Worm (Caenorhabditis elegans) whole organism, L4 larva: ENCODE data around the gene F10G7.10.

Source experiments
- T20F7.1 ChIP-seq: fragments of 200-800 bp; sonication (Bioruptor generic); optimal IDR thresholded peaks from 2 replicates; lab custom pipeline; 2018; ENCODE audit warnings: mild to moderate bottlenecking, missing genetic modification characterization, missing compliant biosample characterization
- T26A8.4 ChIP-seq: fragments of 200-800 bp; sonication (Bioruptor generic); IDR thresholded peaks from 2 replicates; pipeline ENCODE4 v1.3.6; 2022; ENCODE audit warnings: missing genetic modification characterization, missing compliant biosample characterization
- ZK337.2 ChIP-seq: fragments of 200-800 bp; sonication (Bioruptor generic); IDR thresholded peaks from 2 replicates; pipeline ENCODE4 v1.3.6; 2022; ENCODE audit warnings: missing genetic modification reagents, missing genetic modification characterization, missing compliant biosample characterization
- aly-2 ChIP-seq: sonication (generic microtip); optimal IDR thresholded peaks from 2 replicates; lab custom pipeline; 2018; ENCODE audit warnings: missing biosample characterization, missing genetic modification characterization
- ama-1 ChIP-seq: fragments of 150-350 bp; optimal IDR thresholded peaks from 2 replicates; lab custom pipeline; 2014; ENCODE audit warnings: inconsistent platforms, mixed read lengths
- attf-4 ChIP-seq: sonication (generic microtip); optimal IDR thresholded peaks from 3 replicates; lab custom pipeline; 2017; ENCODE audit warnings: missing biosample characterization, missing genetic modification characterization
- ceh-20 ChIP-seq: fragments of 200-800 bp; sonication (Bioruptor generic); IDR thresholded peaks from 2 replicates; pipeline ENCODE4 v1.3.6; 2022; ENCODE audit warnings: missing genetic modification reagents, missing genetic modification characterization, missing compliant biosample characterization
- ceh-28 ChIP-seq: fragments of 150-350 bp; optimal IDR thresholded peaks from 2 replicates; lab custom pipeline; 2014; ENCODE audit warnings: missing biosample characterization, missing genetic modification reagents, missing genetic modification characterization
- ces-1 ChIP-seq: fragments of 150-350 bp; sonication (generic microtip); optimal IDR thresholded peaks from 4 replicates; lab custom pipeline; 2014; ENCODE audit warnings: missing biosample characterization, missing genetic modification reagents, missing genetic modification characterization
- cey-2 ChIP-seq: sonication (generic microtip); optimal IDR thresholded peaks from 3 replicates; lab custom pipeline; 2017; ENCODE audit warnings: missing genetic modification characterization, mild to moderate bottlenecking, missing compliant biosample characterization, antibody characterized with exemption, borderline replicate concordance; ENCODE audit not compliant: insufficient read depth
- daf-16 ChIP-seq, 3 experiments: sonication (generic microtip); optimal IDR thresholded peaks; 2 replicates each; lab custom pipeline; 2016 to 2017; ENCODE audit warnings: missing genetic modification characterization in 3 of 3, missing genetic modification reagents in 3 of 3, mild to moderate bottlenecking in 2 of 3, missing compliant biosample characterization in 2 of 3, missing biosample characterization in 1 of 3, moderate library complexity in 1 of 3
- daf-8 ChIP-seq: fragments of 200-800 bp; sonication (Bioruptor generic); IDR thresholded peaks from 2 replicates; pipeline ENCODE4 v1.3.6; 2022; ENCODE audit warnings: missing genetic modification characterization, missing compliant biosample characterization
- dmd-6 ChIP-seq: fragments of 200-800 bp; sonication (Bioruptor generic); IDR thresholded peaks from 2 replicates; pipeline ENCODE4 v1.3.6; 2022; ENCODE audit warnings: missing genetic modification reagents, missing genetic modification characterization, missing compliant biosample characterization
- dmd-8 ChIP-seq: fragments of 200-800 bp; sonication (Bioruptor generic); IDR thresholded peaks from 2 replicates; pipeline ENCODE4 v1.3.6; 2022; ENCODE audit warnings: missing genetic modification characterization, missing compliant biosample characterization
- dpl-1 ChIP-seq: fragments of 150-350 bp; optimal IDR thresholded peaks from 2 replicates; lab custom pipeline; 2014; ENCODE audit warnings: missing biosample characterization, missing genetic modification reagents, missing genetic modification characterization
- dve-1 ChIP-seq: sonication (generic microtip); optimal IDR thresholded peaks from 2 replicates; lab custom pipeline; 2017; ENCODE audit warnings: antibody characterized with exemption, mild to moderate bottlenecking, missing genetic modification characterization, missing compliant biosample characterization; ENCODE audit not compliant: insufficient read depth
- egl-27 ChIP-seq: sonication (generic microtip); optimal IDR thresholded peaks from 3 replicates; lab custom pipeline; 2017; ENCODE audit warnings: missing biosample characterization, missing genetic modification reagents, missing genetic modification characterization
- fkh-10 ChIP-seq: fragments of 150-350 bp; optimal IDR thresholded peaks from 2 replicates; lab custom pipeline; 2014; ENCODE audit warnings: missing biosample characterization, missing genetic modification reagents, missing genetic modification characterization
- fos-1 ChIP-seq: fragments of 150-350 bp; optimal IDR thresholded peaks from 2 replicates; lab custom pipeline; 2014; ENCODE audit warnings: missing biosample characterization, missing genetic modification characterization
- hif-1 ChIP-seq, 2 experiments: sonication (generic microtip); optimal IDR thresholded peaks; 2 replicates each; lab custom pipeline; 2016 to 2017; ENCODE audit warnings: missing compliant biosample characterization in 2 of 2, missing genetic modification characterization in 2 of 2, missing genetic modification reagents in 2 of 2, missing genotype in 2 of 2, mild to moderate bottlenecking in 1 of 2
- hmg-1.1 ChIP-seq: fragments of 200-800 bp; sonication (Bioruptor generic); IDR thresholded peaks from 2 replicates; pipeline ENCODE4 v1.3.6; 2022; ENCODE audit warnings: missing genetic modification reagents, missing genetic modification characterization, missing compliant biosample characterization
- jun-1 ChIP-seq: fragments of 150-350 bp; optimal IDR thresholded peaks from 2 replicates; lab custom pipeline; 2014; ENCODE audit warnings: missing biosample characterization, missing genetic modification reagents, missing genetic modification characterization
- lim-7 ChIP-seq: fragments of 200-800 bp; sonication (Bioruptor generic); IDR thresholded peaks from 2 replicates; pipeline ENCODE4 v1.3.6; 2022; ENCODE audit warnings: missing genetic modification characterization, missing compliant biosample characterization
- lin-1 ChIP-seq: fragments of 200-800 bp; sonication (Bioruptor generic); IDR thresholded peaks from 2 replicates; pipeline ENCODE4 v1.3.6; 2022; ENCODE audit warnings: missing genetic modification reagents, missing genetic modification characterization, missing compliant biosample characterization
- lin-13 ChIP-seq: fragments of 150-350 bp; optimal IDR thresholded peaks from 2 replicates; lab custom pipeline; 2014; ENCODE audit warnings: missing biosample characterization, missing genetic modification reagents, missing genetic modification characterization
- lin-38 ChIP-seq: fragments of 200-800 bp; sonication (Bioruptor generic); IDR thresholded peaks from 2 replicates; pipeline ENCODE4 v1.3.6; 2022; ENCODE audit warnings: missing genetic modification reagents, missing genetic modification characterization, missing compliant biosample characterization
- lsy-2 ChIP-seq, 2 experiments: fragments of 150-350 bp in 1 of 2; sonication (generic microtip) in 1 of 2; optimal IDR thresholded peaks; 2 replicates each; lab custom pipeline; 2014 to 2017; ENCODE audit warnings: missing biosample characterization in 2 of 2, missing genetic modification characterization in 2 of 2
- madf-9 ChIP-seq: fragments of 200-800 bp; sonication (Bioruptor generic); conservative IDR thresholded peaks from 2 replicates; pipeline ENCODE4 v1.3.6; 2022; ENCODE audit warnings: missing genetic modification reagents, missing genetic modification characterization, missing compliant biosample characterization
- mdl-1 ChIP-seq, 2 experiments: fragments of 150-350 bp in 1 of 2; sonication (generic microtip) in 1 of 2; optimal IDR thresholded peaks; 2 replicates each; lab custom pipeline; 2014 to 2017; ENCODE audit warnings: missing biosample characterization in 2 of 2, missing genetic modification characterization in 2 of 2
- mep-1 ChIP-seq: fragments of 150-350 bp; sonication (generic microtip); optimal IDR thresholded peaks from 3 replicates; lab custom pipeline; 2014; ENCODE audit warnings: missing biosample characterization, missing genetic modification characterization
- mes-2 ChIP-seq: sonication (generic microtip); optimal IDR thresholded peaks from 2 replicates; lab custom pipeline; 2016; ENCODE audit warnings: missing genotype, mild to moderate bottlenecking, missing genetic modification characterization, missing compliant biosample characterization; ENCODE audit not compliant: poor library complexity, severe bottlenecking
- mxl-2 ChIP-seq: fragments of 200-800 bp; sonication (Bioruptor generic); conservative IDR thresholded peaks from 2 replicates; pipeline ENCODE4 v1.3.6; 2022; ENCODE audit warnings: missing genetic modification reagents, missing genetic modification characterization, missing compliant biosample characterization
- nhr-102 ChIP-seq: sonication (generic microtip); optimal IDR thresholded peaks from 2 replicates; lab custom pipeline; 2016; ENCODE audit warnings: mild to moderate bottlenecking, missing genetic modification characterization, moderate library complexity, missing compliant biosample characterization
- nhr-11 ChIP-seq: fragments of 150-350 bp; optimal IDR thresholded peaks from 2 replicates; lab custom pipeline; 2014; ENCODE audit warnings: missing biosample characterization, missing genetic modification characterization
- nhr-111 ChIP-seq: fragments of 200-800 bp; sonication (Bioruptor generic); optimal IDR thresholded peaks from 2 replicates; lab custom pipeline; 2018; ENCODE audit warnings: mild to moderate bottlenecking, missing genetic modification characterization, missing compliant biosample characterization
- nhr-28 ChIP-seq: fragments of 150-350 bp; optimal IDR thresholded peaks from 2 replicates; lab custom pipeline; 2014; ENCODE audit warnings: missing biosample characterization, missing genetic modification characterization
- nhr-41 ChIP-seq: fragments of 200-800 bp; sonication (Bioruptor generic); IDR thresholded peaks from 2 replicates; pipeline ENCODE4 v1.3.6; 2022; ENCODE audit warnings: missing genetic modification reagents, missing genetic modification characterization, missing compliant biosample characterization
- nhr-6 ChIP-seq: fragments of 150-350 bp; optimal IDR thresholded peaks from 2 replicates; lab custom pipeline; 2014; ENCODE audit warnings: missing biosample characterization, missing genetic modification characterization
- nhr-77 ChIP-seq: fragments of 150-350 bp; optimal IDR thresholded peaks from 2 replicates; lab custom pipeline; 2014; ENCODE audit warnings: missing biosample characterization, missing genetic modification characterization
- pqm-1 ChIP-seq: sonication (generic microtip); optimal IDR thresholded peaks from 2 replicates; lab custom pipeline; 2017; ENCODE audit warnings: missing biosample characterization, missing genetic modification characterization
- rbr-2 ChIP-seq: sonication (generic microtip); optimal IDR thresholded peaks from 2 replicates; lab custom pipeline; 2016; ENCODE audit warnings: missing genotype, missing genetic modification characterization, missing compliant biosample characterization
- saeg-2 ChIP-seq: fragments of 200-800 bp; sonication (Bioruptor generic); IDR thresholded peaks from 2 replicates; pipeline ENCODE4 v1.3.6; 2022; ENCODE audit warnings: missing genetic modification reagents, missing genetic modification characterization, missing compliant biosample characterization
- spr-1 ChIP-seq: sonication (generic microtip); optimal IDR thresholded peaks from 2 replicates; lab custom pipeline; 2016; ENCODE audit warnings: mild to moderate bottlenecking, missing genetic modification characterization, missing compliant biosample characterization
- tag-97 ChIP-seq: fragments of 200-800 bp; sonication (Bioruptor generic); IDR thresholded peaks from 2 replicates; pipeline ENCODE4 v1.3.6; 2022; ENCODE audit warnings: missing genetic modification characterization, missing compliant biosample characterization
- tra-1 ChIP-seq: fragments of 200-800 bp; sonication (Bioruptor generic); IDR thresholded peaks from 2 replicates; pipeline ENCODE4 v1.3.6; 2022; ENCODE audit warnings: missing genetic modification reagents, missing genetic modification characterization, missing compliant biosample characterization
- unc-130 ChIP-seq: sonication (generic microtip); optimal IDR thresholded peaks from 2 replicates; lab custom pipeline; 2016; ENCODE audit warnings: missing genetic modification reagents, missing genetic modification characterization, missing compliant biosample characterization
- vab-7 ChIP-seq: fragments of 200-800 bp; sonication (Bioruptor generic); IDR thresholded peaks from 2 replicates; pipeline ENCODE4 v1.3.6; 2022; ENCODE audit warnings: missing genetic modification reagents, missing genetic modification characterization, missing compliant biosample characterization
- zfp-2 ChIP-seq: sonication (generic microtip); optimal IDR thresholded peaks from 2 replicates; lab custom pipeline; 2016; ENCODE audit warnings: mild to moderate bottlenecking, missing genetic modification characterization, missing compliant biosample characterization
- zip-11 ChIP-seq: fragments of 200-800 bp; sonication (Bioruptor generic); IDR thresholded peaks from 2 replicates; pipeline ENCODE4 v1.3.6; 2022; ENCODE audit warnings: missing genetic modification characterization, missing compliant biosample characterization
- ztf-7 ChIP-seq: fragments of 150-350 bp; optimal IDR thresholded peaks from 2 replicates; lab custom pipeline; 2014; ENCODE audit warnings: missing biosample characterization, missing genetic modification characterization

The F10G7.10 gene

ce11 chrII:4739984-4740462 is 14.0 kb upstream of the F10G7.10 start, which contains the start of gene eas-1:
Gene eas-1, plus strand, starts transcription at chrII:4740412.
- TF ChIP-seq fkh-10 (peak; percentile 38), T26A8.4 (GFP tag; lab: Robert Waterston, UW) (0 out of 2 replicates have a peak, but pooled peaks have one; percentile 19), ZK337.2 (peak; percentile 90), mes-2 (tag; lab: Kevin White, UChicago) (peak; percentile 99), nhr-41 (no peak), dmd-8 (no peak), aly-2 (tag; lab: Kevin White, UChicago) (no peak), lin-1 (GFP tag; lab: Robert Waterston, UW) (peak; percentile 57), spr-1 (tag; lab: Kevin White, UChicago) (peak; percentile 28), saeg-2 (GFP tag; lab: Robert Waterston, UW) (no peak), ces-1 (no peak), nhr-6 (peak; percentile 73), daf-16 (GFP tag; optimal IDR thresholded peaks at IDR 0.05; lab: Kevin White, UChicago) (no peak), daf-16 (tag; optimal IDR thresholded peaks at IDR 0.05; lab: Kevin White, UChicago) (peak; percentile 42), zfp-2 (no peak), zip-11 (no peak), dmd-6 (GFP tag; lab: Robert Waterston, UW) (peak; percentile 69), ama-1 (lab: Kevin White, UChicago) (no peak), nhr-77 (tag; lab: Kevin White, UChicago) (no peak), tra-1 (GFP tag; lab: Robert Waterston, UW) (peak; percentile 54; the same call in 1 of the 2 replicates), pqm-1 (no peak), lin-38 (GFP tag; lab: Robert Waterston, UW) (peak; percentile 80), ceh-28 (tag; lab: Kevin White, UChicago) (no peak), hif-1 (tag; optimal IDR thresholded peaks at IDR 0.05; lab: Kevin White, UChicago) (peak in 1 of 2 experiments; percentile 92), egl-27 (tag; lab: Kevin White, UChicago) (no peak), mdl-1 (tag; optimal IDR thresholded peaks at IDR 0.05; lab: Kevin White, UChicago) (peak; percentile 82 to 95), unc-130 (GFP tag; lab: Kevin White, UChicago) (peak; percentile 92), tag-97 (GFP tag; lab: Robert Waterston, UW) (0 out of 2 replicates have a peak, but pooled peaks have one; percentile 79), jun-1 (tag; lab: Kevin White, UChicago) (no peak), rbr-2 (peak; percentile 56), attf-4 (tag; lab: Kevin White, UChicago) (no peak), nhr-11 (peak; percentile 12), lsy-2 (tag; optimal IDR thresholded peaks at IDR 0.05; lab: Kevin White, UChicago) (peak in 1 of 2 experiments; percentile 86), lin-13 (peak; percentile 62), cey-2 (tag; lab: Kevin White, UChicago) (no peak), fos-1 (tag; lab: Kevin White, UChicago) (no peak), mep-1 (tag; lab: Kevin White, UChicago) (no peak), ztf-7 (peak; percentile 8), lim-7 (GFP tag; lab: Robert Waterston, UW) (no peak), madf-9 (GFP tag; lab: Robert Waterston, UW) (peak; percentile 71), T20F7.1 (GFP tag; lab: Kevin White, UChicago) (peak; percentile 63), mxl-2 (GFP tag; lab: Robert Waterston, UW) (0 out of 2 replicates have a peak, but pooled peaks have one; percentile 45), hmg-1.1 (peak; percentile 66), daf-8 (GFP tag; lab: Robert Waterston, UW) (no peak), dpl-1 (GFP tag; lab: Kevin White, UChicago) (peak; percentile 97), ceh-20 (GFP tag; lab: Robert Waterston, UW) (0 out of 2 replicates have a peak, but pooled peaks have one; percentile 30), dve-1 (peak; percentile 59), nhr-111 (GFP tag; lab: Kevin White, UChicago) (no peak), vab-7 (no peak), nhr-102 (tag; lab: Kevin White, UChicago) (peak; percentile 39), nhr-28 (tag; lab: Kevin White, UChicago) (peak; percentile 45)
